Worm (Caenorhabditis elegans) whole organism, young adult: ENCODE results near the gene R09D1.12.
"Not testable (repeated sequence)": the region's sequence is repeated elsewhere in the genome, so short reads cannot be mapped to it uniquely, and the experiment has no call there.

ENCODE experiments used
- F23B12.7 ChIP-seq: sonication (generic microtip); optimal IDR thresholded peaks from 2 replicates; lab custom pipeline; 2017; ENCODE audit warnings: missing genetic modification characterization, mild to moderate bottlenecking, missing compliant biosample characterization, antibody characterized with exemption, moderate library complexity; ENCODE audit not compliant: insufficient read depth
- madf-10 ChIP-seq: sonication (generic microtip); optimal IDR thresholded peaks from 2 replicates; lab custom pipeline; 2016; ENCODE audit warnings: mild to moderate bottlenecking, missing genetic modification characterization, missing compliant biosample characterization
- ztf-18 ChIP-seq: sonication (generic microtip); optimal IDR thresholded peaks from 2 replicates; lab custom pipeline; 2016; ENCODE audit warnings: missing genotype, mild to moderate bottlenecking, missing genetic modification characterization, missing compliant biosample characterization

- TF ChIP-seq madf-10, F23B12.7, ztf-18 (tag; lab: Kevin White, UChicago): not testable (repeated sequence)
These were observed at the start of gene R09D1.12 for ce11 chrII:9452172-9452571.
